Worm (Caenorhabditis elegans) whole organism, mixed stage, embryonic: ENCODE results near the gene efl-3.

Experiments used
- bed-3 ChIP-seq: fragments of 200-800 bp; sonication (Bioruptor generic); optimal IDR thresholded peaks from 3 replicates; lab custom pipeline; 2018; ENCODE audit warnings: mild to moderate bottlenecking, missing genetic modification characterization, moderate library complexity, missing compliant biosample characterization
- blmp-1 ChIP-seq: fragments of 150-350 bp; optimal IDR thresholded peaks from 2 replicates; lab custom pipeline; 2014; ENCODE audit warnings: missing biosample characterization, missing genetic modification characterization
- ceh-39 ChIP-seq: fragments of 150-350 bp; optimal IDR thresholded peaks from 2 replicates; lab custom pipeline; 2014; ENCODE audit warnings: missing biosample characterization, missing genetic modification characterization
- ceh-43 ChIP-seq: fragments of 200-800 bp; sonication (Bioruptor generic); optimal IDR thresholded peaks from 2 replicates; lab custom pipeline; 2018; ENCODE audit warnings: mild to moderate bottlenecking, missing genetic modification characterization, moderate library complexity, missing compliant biosample characterization
- ceh-83 ChIP-seq: fragments of 200-800 bp; sonication (Bioruptor generic); optimal IDR thresholded peaks from 2 replicates; lab custom pipeline; 2018; ENCODE audit warnings: mild to moderate bottlenecking, missing genetic modification characterization, missing compliant biosample characterization
- ces-1 ChIP-seq: fragments of 150-350 bp; optimal IDR thresholded peaks from 2 replicates; lab custom pipeline; 2014; ENCODE audit warnings: missing biosample characterization, missing genetic modification reagents, missing genetic modification characterization
- cnd-1 ChIP-seq: fragments of 200-800 bp; sonication (Bioruptor generic); optimal IDR thresholded peaks from 2 replicates; lab custom pipeline; 2018; ENCODE audit warnings: mild to moderate bottlenecking, missing genetic modification characterization, missing compliant biosample characterization
- drap-1 ChIP-seq: fragments of 200-800 bp; sonication (Bioruptor generic); optimal IDR thresholded peaks from 3 replicates; lab custom pipeline; 2018; ENCODE audit warnings: mild to moderate bottlenecking, missing genetic modification characterization, missing compliant biosample characterization
- elt-1 ChIP-seq: sonication (generic microtip); optimal IDR thresholded peaks from 2 replicates; lab custom pipeline; 2017; ENCODE audit warnings: missing genetic modification characterization, mild to moderate bottlenecking, missing compliant biosample characterization, antibody characterized with exemption, moderate library complexity, borderline replicate concordance; ENCODE audit not compliant: insufficient read depth
- elt-3 ChIP-seq: fragments of 150-350 bp; optimal IDR thresholded peaks from 2 replicates; lab custom pipeline; 2014; ENCODE audit warnings: missing biosample characterization, missing genetic modification characterization
- flh-1 ChIP-seq: fragments of 200-800 bp; sonication (Bioruptor generic); optimal IDR thresholded peaks from 2 replicates; lab custom pipeline; 2018; ENCODE audit warnings: mild to moderate bottlenecking, missing genetic modification characterization, moderate library complexity, missing compliant biosample characterization
- ham-2 ChIP-seq: fragments of 200-800 bp; sonication (Bioruptor generic); optimal IDR thresholded peaks from 2 replicates; lab custom pipeline; 2018; ENCODE audit warnings: mild to moderate bottlenecking, missing genetic modification characterization, missing compliant biosample characterization
- hlh-1 ChIP-seq: fragments of 150-350 bp; optimal IDR thresholded peaks from 2 replicates; lab custom pipeline; 2014; ENCODE audit warnings: missing biosample characterization, missing genetic modification reagents, missing genetic modification characterization
- lin-13 ChIP-seq: fragments of 150-350 bp; optimal IDR thresholded peaks from 2 replicates; lab custom pipeline; 2014; ENCODE audit warnings: missing biosample characterization, missing genetic modification characterization
- lsy-2 ChIP-seq: fragments of 150-350 bp; optimal IDR thresholded peaks from 2 replicates; lab custom pipeline; 2014; ENCODE audit warnings: missing biosample characterization, missing genetic modification characterization
- mep-1 ChIP-seq: fragments of 150-350 bp; optimal IDR thresholded peaks from 2 replicates; lab custom pipeline; 2017; ENCODE audit warnings: missing biosample characterization, missing genetic modification reagents, missing genetic modification characterization, inconsistent platforms
- mls-2 ChIP-seq: sonication (generic microtip); optimal IDR thresholded peaks from 2 replicates; lab custom pipeline; 2016; ENCODE audit warnings: mild to moderate bottlenecking, missing genetic modification characterization, moderate library complexity, missing compliant biosample characterization
- nhr-12 ChIP-seq: fragments of 150-350 bp; optimal IDR thresholded peaks from 2 replicates; lab custom pipeline; 2014; ENCODE audit warnings: missing biosample characterization, missing genetic modification characterization
- nhr-2 ChIP-seq: fragments of 150-350 bp; optimal IDR thresholded peaks from 2 replicates; lab custom pipeline; 2014; ENCODE audit warnings: missing biosample characterization, missing genetic modification characterization
- nhr-237 ChIP-seq: fragments of 150-350 bp; optimal IDR thresholded peaks from 2 replicates; lab custom pipeline; 2014; ENCODE audit warnings: missing biosample characterization, missing genetic modification characterization
- nhr-28 ChIP-seq: fragments of 150-350 bp; optimal IDR thresholded peaks from 2 replicates; lab custom pipeline; 2014; ENCODE audit warnings: missing biosample characterization, missing genetic modification characterization
- nhr-76 ChIP-seq: sonication (generic microtip); optimal IDR thresholded peaks from 2 replicates; lab custom pipeline; 2017; ENCODE audit warnings: missing biosample characterization, missing genetic modification characterization
- pha-4 ChIP-seq: fragments of 150-350 bp; optimal IDR thresholded peaks from 2 replicates; lab custom pipeline; 2018; ENCODE audit warnings: missing biosample characterization, missing genetic modification reagents, missing genetic modification characterization
- sem-2 ChIP-seq: fragments of 200-800 bp; sonication (Bioruptor generic); optimal IDR thresholded peaks from 2 replicates; lab custom pipeline; 2018; ENCODE audit warnings: mild to moderate bottlenecking, missing genetic modification characterization, missing compliant biosample characterization
- snpc-4 ChIP-seq: fragments of 150-350 bp; optimal IDR thresholded peaks from 2 replicates; lab custom pipeline; 2014; ENCODE audit warnings: missing biosample characterization, missing genetic modification characterization
- sptf-1 ChIP-seq: sonication (generic microtip); optimal IDR thresholded peaks from 2 replicates; lab custom pipeline; 2017; ENCODE audit warnings: mild to moderate bottlenecking, missing genetic modification characterization, moderate library complexity, missing compliant biosample characterization
- unc-39 ChIP-seq: fragments of 150-350 bp; optimal IDR thresholded peaks from 2 replicates; lab custom pipeline; 2014; ENCODE audit warnings: missing biosample characterization, missing genetic modification characterization
- unc-62 ChIP-seq: fragments of 150-350 bp; optimal IDR thresholded peaks from 2 replicates; lab custom pipeline; 2014; ENCODE audit warnings: missing biosample characterization, missing genetic modification reagents, missing genetic modification characterization
- zip-8 ChIP-seq: fragments of 150-350 bp; optimal IDR thresholded peaks from 2 replicates; lab custom pipeline; 2014; ENCODE audit warnings: missing biosample characterization, missing genetic modification characterization

Gene efl-3

DNA sequence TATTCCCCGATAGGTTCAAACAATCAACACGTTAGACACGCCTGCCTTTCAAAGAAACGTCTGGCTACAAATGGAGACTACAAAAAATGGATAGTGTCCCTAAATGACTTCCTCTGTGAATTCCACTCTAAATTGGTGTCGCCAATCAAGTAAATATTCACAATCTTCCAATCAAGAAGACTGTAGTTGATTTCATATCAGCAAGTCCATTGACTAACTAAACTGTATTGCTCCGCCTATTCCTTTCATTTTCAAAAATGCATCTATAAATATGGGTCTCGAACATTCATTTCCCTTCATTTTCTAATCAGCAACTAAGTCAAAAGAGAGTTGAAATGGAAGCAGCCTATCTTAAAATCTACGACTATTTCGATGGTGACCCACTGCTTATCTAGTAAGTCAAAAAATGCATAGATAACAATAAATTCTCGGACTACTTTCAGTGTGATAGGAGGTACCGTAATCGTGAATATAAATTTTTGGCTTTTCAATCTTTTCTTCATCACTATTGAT lies 24.4 kb upstream of the efl-3 start, which contains the start of gene drd-1:
Gene drd-1, plus strand, starts transcription at position 51 of the 513 bp plus-strand sequence.
- TF ChIP-seq sptf-1 (tag; lab: Kevin White, UChicago) (no peak), mep-1 (no peak), elt-3 (no peak), unc-39 (tag; lab: Kevin White, UChicago) (no peak), drap-1 (GFP tag; lab: Kevin White, UChicago) (no peak), mls-2 (tag; lab: Kevin White, UChicago) (no peak), nhr-76 (no peak), blmp-1 (tag; lab: Kevin White, UChicago) (no peak), elt-1 (no peak), unc-62 (GFP tag; lab: Kevin White, UChicago) (no peak), nhr-28 (tag; lab: Kevin White, UChicago) (no peak)
- TF ChIP-seq, all 35 proteins: peak for 0

DNA sequence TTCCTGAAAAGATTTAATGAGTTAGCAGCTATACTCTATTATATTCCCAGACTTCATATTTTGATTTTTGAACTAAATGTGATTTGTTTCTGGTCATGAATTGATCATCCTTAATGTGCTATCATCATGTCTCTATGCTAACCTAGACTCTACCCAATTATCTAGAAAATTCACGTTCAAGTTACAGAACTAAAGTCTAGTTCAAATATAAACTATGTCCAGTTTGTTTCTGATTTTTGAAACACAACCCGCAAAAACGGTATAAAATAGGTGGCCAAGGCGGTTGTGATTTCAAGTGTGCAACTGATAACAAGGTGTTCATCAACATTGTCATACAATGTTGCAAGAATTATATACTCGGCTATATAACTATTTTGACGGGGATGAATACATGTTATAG lies 21.7 kb upstream of the efl-3 start, which contains the start of gene F49E12.10:
Gene F49E12.10, plus strand, starts transcription at position 301 of the 400 bp plus-strand sequence.
- TF ChIP-seq ces-1 (GFP tag; lab: Kevin White, UChicago) = no peak
- TF ChIP-seq nhr-12 (tag; lab: Kevin White, UChicago) = no peak
- no peak for TF ChIP-seq flh-1 (GFP tag; lab: Kevin White, UChicago)
- TF ChIP-seq snpc-4 (tag; lab: Kevin White, UChicago) = no peak
- no peak for TF ChIP-seq pha-4
- no peak for TF ChIP-seq ceh-39 (tag; lab: Kevin White, UChicago)
- no peak for TF ChIP-seq nhr-237 (tag; lab: Kevin White, UChicago)
- no peak for TF ChIP-seq drap-1 (GFP tag; lab: Kevin White, UChicago)
- TF ChIP-seq nhr-28 (tag; lab: Kevin White, UChicago) = no peak
- no peak for TF ChIP-seq zip-8
- TF ChIP-seq ceh-43 (GFP tag; lab: Kevin White, UChicago) = no peak
- TF ChIP-seq hlh-1 (tag; lab: Kevin White, UChicago) = no peak
- TF ChIP-seq unc-62 (GFP tag; lab: Kevin White, UChicago) = no peak
- TF ChIP-seq bed-3 (GFP tag; lab: Kevin White, UChicago) = no peak

DNA sequence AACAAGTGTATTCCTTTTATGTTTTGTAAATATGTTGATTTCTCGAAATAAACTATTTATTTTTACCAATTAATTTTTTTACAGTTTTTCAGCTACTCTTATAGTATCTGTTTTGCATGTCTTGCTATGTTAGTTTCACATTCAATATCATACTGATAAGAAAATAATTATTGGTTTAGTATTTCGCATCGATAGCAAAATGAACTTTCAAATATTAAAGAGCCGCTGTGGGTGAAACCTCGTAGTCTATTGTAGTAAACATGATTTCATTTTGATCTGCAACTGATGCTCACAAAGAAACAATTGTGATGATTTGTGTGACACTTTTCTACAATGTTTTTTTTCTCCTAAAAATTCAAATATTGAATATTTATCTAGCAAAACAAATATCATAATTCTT lies 20.3 kb upstream of the efl-3 start:
- no peak for TF ChIP-seq nhr-2 (tag; lab: Kevin White, UChicago)
- TF ChIP-seq mep-1 = no peak
- TF ChIP-seq flh-1 (GFP tag; lab: Kevin White, UChicago) = no peak
- no peak for TF ChIP-seq nhr-237 (tag; lab: Kevin White, UChicago)
- no peak for TF ChIP-seq sem-2 (GFP tag; lab: Kevin White, UChicago)
- TF ChIP-seq elt-3 = no peak
- no peak for TF ChIP-seq nhr-76
- no peak for TF ChIP-seq sptf-1 (tag; lab: Kevin White, UChicago)
- TF ChIP-seq cnd-1 (tag; lab: Kevin White, UChicago) = no peak
- no peak for TF ChIP-seq nhr-28 (tag; lab: Kevin White, UChicago)
- no peak for TF ChIP-seq bed-3 (GFP tag; lab: Kevin White, UChicago)

DNA sequence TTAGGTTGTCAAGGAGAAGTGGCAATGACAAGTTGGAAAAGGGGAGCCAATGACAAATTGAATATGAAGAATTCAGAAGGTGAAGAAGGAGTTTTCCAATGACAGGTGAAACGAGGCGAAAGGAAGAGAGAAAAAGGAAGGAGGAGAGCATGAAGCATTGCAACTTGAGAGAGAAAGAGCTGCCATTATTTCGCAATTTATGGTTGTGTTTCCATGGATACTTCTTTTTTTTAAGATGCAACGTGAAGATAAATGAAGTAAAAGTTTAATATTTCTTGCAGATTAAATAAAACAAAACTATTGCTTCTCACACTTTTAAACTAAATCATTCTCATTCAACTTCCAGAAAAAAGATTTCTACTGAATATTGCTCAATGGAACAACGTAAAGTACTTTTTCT lies 18.3 kb upstream of the efl-3 start, which contains the start of gene F49E12.8:
Gene F49E12.8, minus strand, starts transcription at position 101 of the 400 bp plus-strand sequence.
- TF ChIP-seq ceh-83 (no peak), blmp-1 (tag; lab: Kevin White, UChicago) (no peak), elt-1 (no peak), lin-13 (tag; lab: Kevin White, UChicago) (no peak)

DNA sequence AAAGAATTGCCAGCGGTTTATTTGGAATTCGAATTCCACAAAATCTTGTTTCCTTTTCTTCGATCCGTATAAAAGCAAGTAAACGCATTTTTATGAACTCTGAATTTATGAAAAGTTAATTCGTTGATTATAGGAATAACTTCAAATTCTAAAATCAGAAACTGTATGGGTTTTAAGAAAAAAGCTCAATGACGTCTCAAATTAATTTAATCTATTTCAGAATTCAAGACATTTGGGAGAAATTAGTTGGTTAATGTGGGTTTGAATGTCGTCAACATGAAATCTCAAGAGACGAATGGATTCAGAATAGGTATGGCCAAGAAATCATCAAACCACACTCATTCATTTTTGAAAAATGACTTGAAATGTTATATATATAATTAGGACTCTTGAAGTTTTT lies 16.4 kb upstream of the efl-3 start, which contains the start of gene F49E12.7:
Gene F49E12.7, minus strand, starts transcription at position 101 of the 400 bp plus-strand sequence.
- no peak for TF ChIP-seq lsy-2 (tag; lab: Kevin White, UChicago)
- no peak for TF ChIP-seq sptf-1 (tag; lab: Kevin White, UChicago)
- no peak for TF ChIP-seq unc-39 (tag; lab: Kevin White, UChicago)
- no peak for TF ChIP-seq elt-1
- TF ChIP-seq ceh-39 (tag; lab: Kevin White, UChicago) = no peak
- TF ChIP-seq blmp-1 (tag; lab: Kevin White, UChicago) = no peak
- TF ChIP-seq, all 35 proteins: peak for 0

DNA sequence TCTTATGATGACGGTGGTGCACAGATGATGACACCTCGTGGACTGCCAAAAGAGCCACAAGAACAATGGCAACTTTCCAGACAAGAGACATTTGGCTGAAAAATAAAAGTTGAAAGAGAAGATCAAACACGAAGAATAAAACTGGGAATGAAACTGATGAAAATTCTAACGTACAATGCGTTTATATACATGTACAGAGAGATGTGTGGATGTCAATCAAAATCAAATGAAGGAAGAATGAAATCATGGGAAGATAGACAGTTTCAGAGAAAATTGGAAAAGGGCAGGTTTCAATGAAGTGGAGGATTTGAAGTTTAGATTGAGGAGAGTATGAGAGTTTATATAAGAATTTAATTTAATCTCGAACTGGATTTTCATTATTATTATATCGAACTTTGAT lies 13.4 kb upstream of the efl-3 start, which contains the start of gene dod-23:
Gene dod-23, minus strand, starts transcription at position 101 of the 400 bp plus-strand sequence.
- no peak for TF ChIP-seq ham-2 (GFP tag; lab: Kevin White, UChicago)
- TF ChIP-seq zip-8 = no peak
- TF ChIP-seq nhr-76 = no peak
- no peak for TF ChIP-seq unc-62 (GFP tag; lab: Kevin White, UChicago)
- no peak for TF ChIP-seq hlh-1 (tag; lab: Kevin White, UChicago)
- no peak for TF ChIP-seq mls-2 (tag; lab: Kevin White, UChicago)
- no peak for TF ChIP-seq nhr-28 (tag; lab: Kevin White, UChicago)
- TF ChIP-seq sem-2 (GFP tag; lab: Kevin White, UChicago) = no peak
- TF ChIP-seq lin-13 (tag; lab: Kevin White, UChicago) = no peak
- TF ChIP-seq ceh-83 = no peak
